Worm (Caenorhabditis elegans) whole organism, L2 larva: ENCODE data around the gene sri-69.

Source experiments
- R02D3.7 ChIP-seq: fragments of 150-350 bp; optimal IDR thresholded peaks from 2 replicates; lab custom pipeline; 2014; ENCODE audit warnings: missing biosample characterization, missing genetic modification characterization
- Y55F3AM.14 ChIP-seq: fragments of 200-800 bp; sonication (Bioruptor generic); optimal IDR thresholded peaks from 2 replicates; lab custom pipeline; 2018; ENCODE audit warnings: mild to moderate bottlenecking, missing genetic modification characterization, missing compliant biosample characterization
- ZK546.5 ChIP-seq: sonication (generic microtip); optimal IDR thresholded peaks from 2 replicates; lab custom pipeline; 2017; ENCODE audit warnings: missing biosample characterization, missing genetic modification characterization
- alr-1 ChIP-seq: fragments of 150-350 bp; optimal IDR thresholded peaks from 2 replicates; lab custom pipeline; 2014; ENCODE audit warnings: missing biosample characterization, missing genetic modification characterization
- aly-2 ChIP-seq: fragments of 150-350 bp; optimal IDR thresholded peaks from 2 replicates; lab custom pipeline; 2014; ENCODE audit warnings: missing biosample characterization, missing genetic modification characterization
- ama-1 ChIP-seq: fragments of 150-350 bp; optimal IDR thresholded peaks from 2 replicates; lab custom pipeline; 2018; ENCODE audit warnings: inconsistent platforms
- blmp-1 ChIP-seq: sonication (generic microtip); optimal IDR thresholded peaks from 2 replicates; lab custom pipeline; 2017; ENCODE audit warnings: missing genetic modification characterization, mild to moderate bottlenecking, missing compliant biosample characterization, antibody characterized with exemption, moderate library complexity; ENCODE audit not compliant: insufficient read depth
- ceh-16 ChIP-seq: fragments of 150-350 bp; optimal IDR thresholded peaks from 2 replicates; lab custom pipeline; 2014; ENCODE audit warnings: missing biosample characterization, missing genetic modification characterization
- ceh-82 ChIP-seq: fragments of 150-350 bp; optimal IDR thresholded peaks from 2 replicates; lab custom pipeline; 2014; ENCODE audit warnings: missing biosample characterization, missing genetic modification characterization
- crh-2 ChIP-seq: sonication (generic microtip); optimal IDR thresholded peaks from 2 replicates; lab custom pipeline; 2017; ENCODE audit warnings: missing biosample characterization, missing genetic modification characterization
- dmd-4 ChIP-seq: sonication (generic microtip); optimal IDR thresholded peaks from 2 replicates; lab custom pipeline; 2017; ENCODE audit warnings: missing biosample characterization, missing genetic modification characterization
- elt-1 ChIP-seq: fragments of 150-350 bp; optimal IDR thresholded peaks from 2 replicates; lab custom pipeline; 2014; ENCODE audit warnings: missing biosample characterization, missing genetic modification characterization
- elt-3 ChIP-seq: sonication (generic microtip); optimal IDR thresholded peaks from 2 replicates; lab custom pipeline; 2017; ENCODE audit warnings: missing biosample characterization, missing genetic modification characterization
- fos-1 ChIP-seq: fragments of 150-350 bp; optimal IDR thresholded peaks from 2 replicates; lab custom pipeline; 2014; ENCODE audit warnings: missing biosample characterization, missing genetic modification characterization
- gmeb-1 ChIP-seq: fragments of 150-350 bp; optimal IDR thresholded peaks from 2 replicates; lab custom pipeline; 2014; ENCODE audit warnings: missing biosample characterization, missing genetic modification characterization
- lin-11 ChIP-seq: fragments of 150-350 bp; sonication (generic microtip); optimal IDR thresholded peaks from 2 replicates; lab custom pipeline; 2014; ENCODE audit warnings: missing biosample characterization, missing genetic modification characterization, inconsistent platforms, mixed read lengths
- lin-13 ChIP-seq: fragments of 150-350 bp; optimal IDR thresholded peaks from 2 replicates; lab custom pipeline; 2014; ENCODE audit warnings: missing biosample characterization, missing genetic modification reagents, missing genetic modification characterization
- lsy-2 ChIP-seq, 2 experiments: fragments of 150-350 bp in 1 of 2; sonication (generic microtip) in 1 of 2; optimal IDR thresholded peaks; 2 replicates each; lab custom pipeline; 2014 to 2017; ENCODE audit warnings: missing biosample characterization in 2 of 2, missing genetic modification characterization in 2 of 2
- mab-5 ChIP-seq: fragments of 150-350 bp; optimal IDR thresholded peaks from 2 replicates; lab custom pipeline; 2014; ENCODE audit warnings: missing biosample characterization, missing genetic modification characterization
- mbf-1 ChIP-seq: sonication (generic microtip); optimal IDR thresholded peaks from 2 replicates; lab custom pipeline; 2017; ENCODE audit warnings: missing biosample characterization, missing genetic modification characterization
- mdl-1 ChIP-seq, 2 experiments: fragments of 150-350 bp in 1 of 2; sonication (generic microtip) in 1 of 2; optimal IDR thresholded peaks; 2 replicates each; lab custom pipeline; 2017; ENCODE audit warnings: missing biosample characterization in 2 of 2, missing genetic modification characterization in 2 of 2
- nhr-10 ChIP-seq: sonication (generic microtip); optimal IDR thresholded peaks from 2 replicates; lab custom pipeline; 2017; ENCODE audit warnings: missing biosample characterization, missing genetic modification characterization
- nhr-11 ChIP-seq: fragments of 150-350 bp; optimal IDR thresholded peaks from 2 replicates; lab custom pipeline; 2014; ENCODE audit warnings: missing biosample characterization, missing genetic modification characterization
- nhr-129 ChIP-seq: fragments of 150-350 bp; optimal IDR thresholded peaks from 2 replicates; lab custom pipeline; 2014; ENCODE audit warnings: missing biosample characterization, missing genetic modification characterization
- nhr-21 ChIP-seq: fragments of 150-350 bp; optimal IDR thresholded peaks from 2 replicates; lab custom pipeline; 2014; ENCODE audit warnings: missing biosample characterization, missing genetic modification characterization
- nhr-23 ChIP-seq: fragments of 150-350 bp; optimal IDR thresholded peaks from 2 replicates; lab custom pipeline; 2014; ENCODE audit warnings: missing biosample characterization, missing genetic modification reagents, missing genetic modification characterization
- nhr-237 ChIP-seq: fragments of 150-350 bp; optimal IDR thresholded peaks from 2 replicates; lab custom pipeline; 2014; ENCODE audit warnings: missing biosample characterization, missing genetic modification characterization
- nhr-25 ChIP-seq: fragments of 150-350 bp; sonication (generic microtip); optimal IDR thresholded peaks from 3 replicates; lab custom pipeline; 2014; ENCODE audit warnings: missing biosample characterization, missing genetic modification characterization
- nhr-6 ChIP-seq: fragments of 150-350 bp; optimal IDR thresholded peaks from 2 replicates; lab custom pipeline; 2014; ENCODE audit warnings: missing biosample characterization, missing genetic modification characterization
- nhr-77 ChIP-seq: fragments of 150-350 bp; optimal IDR thresholded peaks from 2 replicates; lab custom pipeline; 2014; ENCODE audit warnings: missing biosample characterization, missing genetic modification characterization
- sem-4 ChIP-seq: fragments of 150-350 bp; optimal IDR thresholded peaks from 2 replicates; lab custom pipeline; 2014; ENCODE audit warnings: missing biosample characterization, missing genetic modification reagents, missing genetic modification characterization
- sma-3 ChIP-seq: sonication (generic microtip); optimal IDR thresholded peaks from 2 replicates; lab custom pipeline; 2016; ENCODE audit warnings: missing genetic modification reagents, missing genetic modification characterization, missing compliant biosample characterization
- sma-9 ChIP-seq, 2 experiments: fragments of 150-350 bp in 1 of 2; sonication (generic microtip) in 1 of 2; optimal IDR thresholded peaks; 2 replicates each; lab custom pipeline; 2014 to 2016; ENCODE audit warnings: missing genetic modification characterization in 2 of 2, mild to moderate bottlenecking in 1 of 2, missing biosample characterization in 1 of 2, missing compliant biosample characterization in 1 of 2, missing genetic modification reagents in 1 of 2, moderate library complexity in 1 of 2
- snpc-4 ChIP-seq: fragments of 150-350 bp; optimal IDR thresholded peaks from 2 replicates; lab custom pipeline; 2014; ENCODE audit warnings: missing biosample characterization, missing genetic modification characterization
- unc-39 ChIP-seq: fragments of 150-350 bp; optimal IDR thresholded peaks from 2 replicates; lab custom pipeline; 2014; ENCODE audit warnings: missing biosample characterization, missing genetic modification characterization
- unc-55 ChIP-seq: fragments of 150-350 bp; sonication (generic microtip); optimal IDR thresholded peaks from 3 replicates; lab custom pipeline; 2014; ENCODE audit warnings: missing biosample characterization, missing genetic modification reagents, missing genetic modification characterization
- unc-62 ChIP-seq: fragments of 150-350 bp; optimal IDR thresholded peaks from 2 replicates; lab custom pipeline; 2014; ENCODE audit warnings: missing biosample characterization, missing genetic modification reagents, missing genetic modification characterization
- zag-1 ChIP-seq: fragments of 150-350 bp; optimal IDR thresholded peaks from 2 replicates; lab custom pipeline; 2014; ENCODE audit warnings: missing biosample characterization, missing genetic modification characterization
- ztf-1 ChIP-seq: fragments of 200-800 bp; sonication (Bioruptor generic); conservative IDR thresholded peaks from 2 replicates; pipeline ENCODE4 v1.3.6; 2022; ENCODE audit warnings: missing genetic modification characterization, missing compliant biosample characterization
- ztf-4 ChIP-seq: fragments of 150-350 bp; optimal IDR thresholded peaks from 2 replicates; lab custom pipeline; 2014; ENCODE audit warnings: missing biosample characterization, missing genetic modification characterization

Gene sri-69

ce11 chrV:17026289-17026688, 18.1 kb upstream of the sri-69 start, which contains the start of gene F49H6.15:
Gene F49H6.15 (minus strand): TSS chrV:17026389.
- TF ChIP-seq ama-1, result no peak
- no peak for TF ChIP-seq ZK546.5
- no peak for TF ChIP-seq nhr-237
- no peak for TF ChIP-seq unc-62
- TF ChIP-seq ztf-1, result no peak
- no peak for TF ChIP-seq snpc-4 (tag; lab: Kevin White, UChicago)
- no peak for TF ChIP-seq nhr-21
- no peak for TF ChIP-seq blmp-1 (tag; lab: Kevin White, UChicago)
- TF ChIP-seq lsy-2 (tag; optimal IDR thresholded peaks at IDR 0.05; lab: Kevin White, UChicago), result no peak
- TF ChIP-seq elt-1 (tag; lab: Kevin White, UChicago), result no peak
- TF ChIP-seq ceh-16, result no peak
- TF ChIP-seq gmeb-1 (tag; lab: Kevin White, UChicago), result no peak
- TF ChIP-seq crh-2 (tag; lab: Kevin White, UChicago), result no peak
- TF ChIP-seq lin-13 (GFP tag; lab: Kevin White, UChicago), result no peak
- TF ChIP-seq ztf-4 (tag; lab: Kevin White, UChicago), result no peak
- no peak for TF ChIP-seq nhr-129
- no peak for TF ChIP-seq aly-2 (tag; lab: Kevin White, UChicago)
- TF ChIP-seq, all 48 proteins: peak for 0

- TF ChIP-seq ztf-4 (tag; lab: Kevin White, UChicago) (no peak), mab-5 (tag; lab: Kevin White, UChicago) (no peak), fos-1 (tag; lab: Kevin White, UChicago) (no peak), R02D3.7 (tag; lab: Kevin White, UChicago) (no peak), nhr-129 (no peak), alr-1 (tag; lab: Kevin White, UChicago) (no peak), nhr-6 (tag; lab: Kevin White, UChicago) (no peak), lin-11 (tag; lab: Kevin White, UChicago) (no peak), unc-39 (no peak), aly-2 (tag; lab: Kevin White, UChicago) (no peak), nhr-11 (tag; lab: Kevin White, UChicago) (no peak)
Observed at ce11 chrV:17022613-17023322, 14.6 kb upstream of the sri-69 start, which contains the start of the genes F49H6.8 and F49H6.5. Gene F49H6.8 (minus strand): TSS chrV:17022663. Gene F49H6.5 (plus strand): TSS chrV:17023241.

ce11 chrV:17021361-17021760, 13.2 kb upstream of the sri-69 start, which contains the start of gene F49H6.12:
Gene F49H6.12 (minus strand): TSS chrV:17021461.
- no peak for TF ChIP-seq aly-2 (tag; lab: Kevin White, UChicago)
- no peak for TF ChIP-seq snpc-4 (tag; lab: Kevin White, UChicago)
- no peak for TF ChIP-seq sem-4 (tag; lab: Kevin White, UChicago)
- no peak for TF ChIP-seq blmp-1 (tag; lab: Kevin White, UChicago)
- no peak for TF ChIP-seq unc-39
- TF ChIP-seq ceh-82 (tag; lab: Kevin White, UChicago), result no peak
- no peak for TF ChIP-seq ztf-4 (tag; lab: Kevin White, UChicago)
- TF ChIP-seq lin-11 (tag; lab: Kevin White, UChicago), result no peak
- TF ChIP-seq mbf-1 (tag; lab: Kevin White, UChicago), result no peak
- TF ChIP-seq dmd-4 (tag; lab: Kevin White, UChicago), result no peak
- no peak for TF ChIP-seq nhr-10
- TF ChIP-seq nhr-25, result no peak
- no peak for TF ChIP-seq elt-3 (tag; lab: Kevin White, UChicago)
- TF ChIP-seq ceh-16, result no peak
- TF ChIP-seq gmeb-1 (tag; lab: Kevin White, UChicago), result no peak
- no peak for TF ChIP-seq ZK546.5
- TF ChIP-seq alr-1 (tag; lab: Kevin White, UChicago), result no peak
- no peak for TF ChIP-seq fos-1 (tag; lab: Kevin White, UChicago)
- TF ChIP-seq nhr-21, result no peak
- TF ChIP-seq, all 48 proteins: peak for 0

- TF ChIP-seq nhr-23 (tag; lab: Kevin White, UChicago), result no peak
- no peak for TF ChIP-seq elt-1 (tag; lab: Kevin White, UChicago)
- TF ChIP-seq unc-55 (GFP tag; lab: Kevin White, UChicago), result no peak
- no peak for TF ChIP-seq ceh-82 (tag; lab: Kevin White, UChicago)
- TF ChIP-seq ceh-16, result no peak
- TF ChIP-seq sma-3, result no peak
- TF ChIP-seq nhr-77 (tag; lab: Kevin White, UChicago), result no peak
- TF ChIP-seq aly-2 (tag; lab: Kevin White, UChicago), result no peak
- no peak for TF ChIP-seq dmd-4 (tag; lab: Kevin White, UChicago)
- TF ChIP-seq nhr-21, result no peak
- TF ChIP-seq zag-1 (tag; lab: Kevin White, UChicago), result no peak
- TF ChIP-seq mdl-1 (tag; optimal IDR thresholded peaks at IDR 0.05; lab: Kevin White, UChicago), result no peak
- no peak for TF ChIP-seq sma-9 (GFP tag; optimal IDR thresholded peaks at IDR 0.05; lab: Kevin White, UChicago)
- TF ChIP-seq sma-9 (tag; optimal IDR thresholded peaks at IDR 0.05; lab: Kevin White, UChicago), result no peak
- no peak for TF ChIP-seq Y55F3AM.14
- TF ChIP-seq unc-39, result no peak
Observed at ce11 chrV:17019690-17020089, 11.5 kb upstream of the sri-69 start, which contains the start of gene F49H6.17. Gene F49H6.17 (plus strand): TSS chrV:17019990.
